Worm (Caenorhabditis elegans) whole organism, midembryonic: ENCODE data around the gene endu-2.

ENCODE experiments used
- T22C8.4 ChIP-seq: fragments of 200-800 bp; sonication (Bioruptor generic); IDR thresholded peaks from 2 replicates; pipeline ENCODE4 v1.3.6; 2022; ENCODE audit warnings: missing genetic modification characterization, missing compliant biosample characterization
- cog-1 ChIP-seq: sonication (generic microtip); optimal IDR thresholded peaks from 2 replicates; lab custom pipeline; 2016; ENCODE audit warnings: missing genetic modification characterization, missing compliant biosample characterization
- flt-1 ChIP-seq: fragments of 200-800 bp; sonication (Bioruptor generic); IDR thresholded peaks from 2 replicates; pipeline ENCODE4 v1.3.6; 2022; ENCODE audit warnings: missing genetic modification characterization, missing compliant biosample characterization
- klf-2 ChIP-seq: fragments of 200-800 bp; sonication (Bioruptor generic); conservative IDR thresholded peaks from 2 replicates; pipeline ENCODE4 v1.3.6; 2022; ENCODE audit warnings: missing genetic modification reagents, missing genetic modification characterization, missing compliant biosample characterization
- med-1 ChIP-seq: sonication (generic microtip); optimal IDR thresholded peaks from 2 replicates; lab custom pipeline; 2017; ENCODE audit warnings: missing genetic modification characterization, mild to moderate bottlenecking, missing compliant biosample characterization, antibody characterized with exemption, missing genetic modification reagents; ENCODE audit not compliant: insufficient read depth
- ref-1 ChIP-seq: fragments of 200-800 bp; sonication (Bioruptor generic); conservative IDR thresholded peaks from 2 replicates; pipeline ENCODE4 v1.3.6; 2022; ENCODE audit warnings: missing genetic modification reagents, missing genetic modification characterization, missing compliant biosample characterization
- tab-1 ChIP-seq: fragments of 200-800 bp; sonication (Bioruptor generic); IDR thresholded peaks from 2 replicates; pipeline ENCODE4 v1.3.6; 2022; ENCODE audit warnings: missing genetic modification characterization, missing compliant biosample characterization
- ztf-23 ChIP-seq: fragments of 200-800 bp; sonication (Bioruptor generic); IDR thresholded peaks from 2 replicates; pipeline ENCODE4 v1.3.6; 2022; ENCODE audit warnings: missing genetic modification reagents, missing genetic modification characterization, missing compliant biosample characterization
- ztf-29 ChIP-seq: fragments of 200-800 bp; sonication (Bioruptor generic); IDR thresholded peaks from 2 replicates; pipeline ENCODE4 v1.3.6; 2022; ENCODE audit warnings: missing genetic modification reagents, missing genetic modification characterization, missing compliant biosample characterization

Gene endu-2

ce11 chrX:8286740-8287299 lies 44.7 kb downstream of the endu-2 start, which contains the start of gene sec-16A.2:
TSS of gene sec-16A.2 (plus strand) at chrX:8287249.
- TF ChIP-seq flt-1 = peak; percentile 74; the same call in 1 of the 2 replicates
- TF ChIP-seq cog-1 (tag; lab: Kevin White, UChicago) = peak; percentile 84
- no peak for TF ChIP-seq T22C8.4 (GFP tag; lab: Robert Waterston, UW)

- TF ChIP-seq tab-1 (GFP tag; lab: Robert Waterston, UW) = no peak
- TF ChIP-seq T22C8.4 (GFP tag; lab: Robert Waterston, UW) = no peak
- no peak for TF ChIP-seq ztf-29 (GFP tag; lab: Robert Waterston, UW)
- TF ChIP-seq ref-1 (GFP tag; lab: Robert Waterston, UW) = no peak
- no peak for TF ChIP-seq klf-2 (GFP tag; lab: Robert Waterston, UW)
- no peak for TF ChIP-seq ztf-23 (GFP tag; lab: Robert Waterston, UW)
- no peak for TF ChIP-seq cog-1 (tag; lab: Kevin White, UChicago)
- TF ChIP-seq med-1 (GFP tag; lab: Kevin White, UChicago) = no peak
- no peak for TF ChIP-seq flt-1
These were observed 52.5 kb downstream of the endu-2 start, which contains the start of gene R09F10.3 for ce11 chrX:8294586-8294985. TSS of gene R09F10.3 (plus strand) at chrX:8294625.

ce11 chrX:8297333-8297732 lies 55.2 kb downstream of the endu-2 start:
- TF ChIP-seq med-1 (GFP tag; lab: Kevin White, UChicago) = no peak
- TF ChIP-seq T22C8.4 (GFP tag; lab: Robert Waterston, UW) = no peak
